Worm (Caenorhabditis elegans): ENCODE data around the gene anoh-1.

Gene anoh-1

ce11 chrIII:13302578-13302977 is 56.2 kb downstream of the anoh-1 start:
- no peak for TF ChIP-seq unc-62 (GFP tag; optimal IDR thresholded peaks at IDR 0.05)

Data from whole organism, dauer.